Worm (Caenorhabditis elegans) whole organism, L1 larva: ENCODE measurements around the gene C15H9.2.

Source experiments
- C04F5.9 ChIP-seq: sonication (generic microtip); optimal IDR thresholded peaks from 2 replicates; lab custom pipeline; 2016; ENCODE audit warnings: missing genetic modification characterization, missing compliant biosample characterization
- Y116A8C.19 ChIP-seq: sonication (generic microtip); optimal IDR thresholded peaks from 2 replicates; lab custom pipeline; 2016; ENCODE audit warnings: missing compliant biosample characterization, missing genetic modification characterization, borderline replicate concordance
- aha-1 ChIP-seq: fragments of 150-350 bp; optimal IDR thresholded peaks from 2 replicates; lab custom pipeline; 2014; ENCODE audit warnings: missing biosample characterization, missing genetic modification characterization
- aly-2 ChIP-seq: fragments of 150-350 bp; optimal IDR thresholded peaks from 2 replicates; lab custom pipeline; 2014; ENCODE audit warnings: missing biosample characterization, missing genetic modification characterization
- blmp-1 ChIP-seq: fragments of 150-350 bp; optimal IDR thresholded peaks from 2 replicates; lab custom pipeline; 2014; ENCODE audit warnings: missing biosample characterization, missing genetic modification characterization
- ceh-63 ChIP-seq: fragments of 200-800 bp; sonication (Bioruptor generic); optimal IDR thresholded peaks from 2 replicates; lab custom pipeline; 2018; ENCODE audit warnings: mild to moderate bottlenecking, missing genetic modification characterization, missing compliant biosample characterization
- ceh-8 ChIP-seq: fragments of 200-800 bp; sonication (Bioruptor generic); optimal IDR thresholded peaks from 2 replicates; lab custom pipeline; 2018; ENCODE audit warnings: mild to moderate bottlenecking, missing genetic modification characterization, moderate library complexity, missing compliant biosample characterization
- ceh-82 ChIP-seq, 3 experiments: fragments of 150-350 bp in 1 of 3; sonication (generic microtip) in 2 of 3; optimal IDR thresholded peaks; 2 replicates each; lab custom pipeline; 2014 to 2017; ENCODE audit warnings: missing biosample characterization in 3 of 3, missing genetic modification characterization in 3 of 3
- ceh-88 ChIP-seq: fragments of 200-800 bp; sonication (Bioruptor generic); IDR thresholded peaks from 2 replicates; pipeline ENCODE4 v1.3.6; 2022; ENCODE audit warnings: missing genetic modification characterization, missing compliant biosample characterization
- dpl-1 ChIP-seq, 3 experiments: fragments of 150-350 bp in 2 of 3; sonication (generic microtip) in 1 of 3; optimal IDR thresholded peaks; 2 replicates each; lab custom pipeline; 2014 to 2017; ENCODE audit warnings: missing biosample characterization in 3 of 3, missing genetic modification characterization in 3 of 3, missing genetic modification reagents in 3 of 3
- efl-1 ChIP-seq, 4 experiments: fragments of 150-350 bp; optimal IDR thresholded peaks in 3 of 4; peaks in 1 of 4; 1 replicate in 1 of 4; 2 replicates in 3 of 4; lab custom pipeline; 2014; ENCODE audit warnings: missing biosample characterization in 2 of 4, missing genetic modification characterization in 2 of 4, missing genetic modification reagents in 2 of 4
- elt-2 ChIP-seq: sonication (generic microtip); optimal IDR thresholded peaks from 2 replicates; lab custom pipeline; 2016; ENCODE audit warnings: missing genetic modification characterization, mild to moderate bottlenecking, inconsistent platforms, missing compliant biosample characterization, missing genetic modification reagents
- elt-3 ChIP-seq, 6 experiments: fragments of 150-350 bp in 1 of 6; sonication (generic microtip); optimal IDR thresholded peaks; 2 replicates each; lab custom pipeline; 2017 to 2018; ENCODE audit warnings: missing biosample characterization in 6 of 6, missing genetic modification characterization in 6 of 6, inconsistent platforms in 1 of 6
- ets-5 ChIP-seq: fragments of 200-800 bp; sonication (Bioruptor generic); IDR thresholded peaks from 2 replicates; pipeline ENCODE4 v1.3.6; 2022; ENCODE audit warnings: missing genetic modification characterization, missing compliant biosample characterization
- fkh-10 ChIP-seq: sonication (generic microtip); optimal IDR thresholded peaks from 2 replicates; lab custom pipeline; 2017; ENCODE audit warnings: missing biosample characterization, missing genetic modification reagents, missing genetic modification characterization
- fkh-4 ChIP-seq: sonication (generic microtip); optimal IDR thresholded peaks from 2 replicates; lab custom pipeline; 2016; ENCODE audit warnings: missing compliant biosample characterization, missing genetic modification characterization, borderline replicate concordance
- fkh-8 ChIP-seq: sonication (generic microtip); optimal IDR thresholded peaks from 2 replicates; lab custom pipeline; 2016; ENCODE audit warnings: mild to moderate bottlenecking, missing genetic modification characterization, missing compliant biosample characterization
- fos-1 ChIP-seq: fragments of 150-350 bp; optimal IDR thresholded peaks from 2 replicates; lab custom pipeline; 2014; ENCODE audit warnings: missing biosample characterization, missing genetic modification characterization
- hlh-17 ChIP-seq: fragments of 200-800 bp; sonication (Bioruptor generic); optimal IDR thresholded peaks from 2 replicates; lab custom pipeline; 2018; ENCODE audit warnings: missing genetic modification characterization, mild to moderate bottlenecking, missing compliant biosample characterization, moderate library complexity, borderline replicate concordance
- hlh-4 ChIP-seq: sonication (generic microtip); optimal IDR thresholded peaks from 2 replicates; lab custom pipeline; 2016; ENCODE audit warnings: mild to moderate bottlenecking, missing genetic modification characterization, missing compliant biosample characterization
- isw-1 ChIP-seq: fragments of 200-800 bp; sonication (Bioruptor generic); IDR thresholded peaks from 2 replicates; pipeline ENCODE4 v1.3.6; 2022; ENCODE audit warnings: missing genetic modification characterization, missing compliant biosample characterization
- lin-13 ChIP-seq: fragments of 150-350 bp; optimal IDR thresholded peaks from 2 replicates; lab custom pipeline; 2014; ENCODE audit warnings: missing biosample characterization, missing genetic modification reagents, missing genetic modification characterization
- lin-15B ChIP-seq: fragments of 150-350 bp; sonication (generic microtip); optimal IDR thresholded peaks from 3 replicates; lab custom pipeline; 2014; ENCODE audit warnings: missing biosample characterization, missing genetic modification characterization
- lin-39 ChIP-seq: fragments of 150-350 bp; optimal IDR thresholded peaks from 2 replicates; lab custom pipeline; 2014; ENCODE audit warnings: missing biosample characterization, missing genetic modification reagents, missing genetic modification characterization
- lsy-2 ChIP-seq, 2 experiments: fragments of 150-350 bp; optimal IDR thresholded peaks; 2 replicates each; lab custom pipeline; 2014; ENCODE audit warnings: missing biosample characterization in 2 of 2, missing genetic modification characterization in 2 of 2
- mdl-1 ChIP-seq, 2 experiments: fragments of 150-350 bp; optimal IDR thresholded peaks; 2 replicates each; lab custom pipeline; 2014 to 2017; ENCODE audit warnings: missing biosample characterization in 2 of 2, missing genetic modification characterization in 2 of 2, inconsistent platforms in 1 of 2
- mef-2 ChIP-seq: fragments of 150-350 bp; optimal IDR thresholded peaks from 2 replicates; lab custom pipeline; 2014; ENCODE audit warnings: missing biosample characterization, missing genetic modification characterization
- mep-1 ChIP-seq: fragments of 150-350 bp; optimal IDR thresholded peaks from 2 replicates; lab custom pipeline; 2014; ENCODE audit warnings: missing biosample characterization, missing genetic modification characterization
- nhr-11 ChIP-seq: fragments of 150-350 bp; optimal IDR thresholded peaks from 2 replicates; lab custom pipeline; 2014; ENCODE audit warnings: missing biosample characterization, missing genetic modification characterization
- nhr-12 ChIP-seq: sonication (generic microtip); optimal IDR thresholded peaks from 2 replicates; lab custom pipeline; 2017; ENCODE audit warnings: missing biosample characterization, missing genetic modification characterization
- nhr-19 ChIP-seq: fragments of 200-800 bp; sonication (Bioruptor generic); conservative IDR thresholded peaks from 2 replicates; pipeline ENCODE4 v1.3.6; 2022; ENCODE audit warnings: missing genetic modification characterization, missing compliant biosample characterization
- nhr-20 ChIP-seq: sonication (generic microtip); optimal IDR thresholded peaks from 2 replicates; lab custom pipeline; 2016; ENCODE audit warnings: mild to moderate bottlenecking, missing genetic modification characterization, missing compliant biosample characterization
- nhr-28 ChIP-seq: fragments of 150-350 bp; optimal IDR thresholded peaks from 2 replicates; lab custom pipeline; 2014; ENCODE audit warnings: missing biosample characterization, missing genetic modification characterization
- nhr-71 ChIP-seq: sonication (generic microtip); optimal IDR thresholded peaks from 2 replicates; lab custom pipeline; 2016; ENCODE audit warnings: mild to moderate bottlenecking, missing genetic modification characterization, moderate library complexity, missing compliant biosample characterization
- nhr-90 ChIP-seq: sonication (generic microtip); optimal IDR thresholded peaks from 2 replicates; lab custom pipeline; 2016; ENCODE audit warnings: mild to moderate bottlenecking, missing genetic modification characterization, missing compliant biosample characterization; ENCODE audit not compliant: poor library complexity
- pag-3 ChIP-seq: sonication (generic microtip); optimal IDR thresholded peaks from 2 replicates; lab custom pipeline; 2017; ENCODE audit warnings: missing genetic modification characterization, mild to moderate bottlenecking, missing compliant biosample characterization, antibody characterized with exemption, borderline replicate concordance; ENCODE audit not compliant: insufficient read depth
- pqm-1 ChIP-seq: sonication (generic microtip); optimal IDR thresholded peaks from 3 replicates; lab custom pipeline; 2017; ENCODE audit warnings: missing biosample characterization, missing genetic modification characterization
- rnt-1 ChIP-seq: sonication (generic microtip); optimal IDR thresholded peaks from 2 replicates; lab custom pipeline; 2016; ENCODE audit warnings: mild to moderate bottlenecking, missing genetic modification characterization, moderate library complexity, missing compliant biosample characterization
- snpc-4 ChIP-seq: fragments of 150-350 bp; optimal IDR thresholded peaks from 2 replicates; lab custom pipeline; 2014; ENCODE audit warnings: missing biosample characterization, missing genetic modification characterization
- snu-23 ChIP-seq: sonication (generic microtip); optimal IDR thresholded peaks from 2 replicates; lab custom pipeline; 2016; ENCODE audit warnings: missing genetic modification characterization, missing compliant biosample characterization
- sup-37 ChIP-seq: fragments of 200-800 bp; sonication (Bioruptor generic); optimal IDR thresholded peaks from 2 replicates; lab custom pipeline; 2018; ENCODE audit warnings: mild to moderate bottlenecking, missing genetic modification characterization, missing compliant biosample characterization
- tbx-2 ChIP-seq: sonication (generic microtip); optimal IDR thresholded peaks from 2 replicates; lab custom pipeline; 2016; ENCODE audit warnings: missing genetic modification characterization, missing compliant biosample characterization
- unc-30 ChIP-seq: sonication (generic microtip); optimal IDR thresholded peaks from 2 replicates; lab custom pipeline; 2017; ENCODE audit warnings: missing biosample characterization, missing genetic modification characterization
- unc-62 ChIP-seq: fragments of 150-350 bp; optimal IDR thresholded peaks from 2 replicates; lab custom pipeline; 2014; ENCODE audit warnings: missing biosample characterization, missing genetic modification reagents, missing genetic modification characterization
- xbp-1 ChIP-seq: sonication (generic microtip); optimal IDR thresholded peaks from 2 replicates; lab custom pipeline; 2016; ENCODE audit warnings: missing genetic modification characterization, missing compliant biosample characterization
- ztf-11 ChIP-seq, 2 experiments: sonication (generic microtip); optimal IDR thresholded peaks; 2 replicates each; lab custom pipeline; 2016 to 2017; ENCODE audit warnings: missing genetic modification characterization in 2 of 2, missing biosample characterization in 1 of 2, missing compliant biosample characterization in 1 of 2

The C15H9.2 gene

DNA sequence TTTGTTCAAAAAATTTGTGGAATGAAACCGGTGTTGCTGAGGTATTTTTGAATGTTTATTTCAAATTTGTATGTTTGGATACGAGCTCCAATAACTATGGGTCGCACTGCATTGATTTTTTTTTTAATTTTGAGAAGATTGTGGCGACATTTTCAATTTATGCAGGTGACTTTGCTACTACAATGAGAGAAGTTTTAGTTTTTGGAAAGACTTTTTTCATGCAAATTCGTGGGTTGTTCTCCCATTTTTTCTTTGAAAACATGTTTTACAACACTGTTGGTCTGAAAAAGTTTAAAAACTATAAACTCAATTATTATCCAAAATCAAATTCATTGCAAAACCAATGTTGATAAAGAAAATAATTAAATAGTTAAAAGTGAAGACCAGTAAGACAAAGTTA is 29.6 kb upstream of the C15H9.2 start:
- TF ChIP-seq elt-2 (tag; lab: Kevin White, UChicago) (peak; percentile 27), sup-37 (no peak), C04F5.9 (tag; lab: Kevin White, UChicago) (no peak), aly-2 (tag; lab: Kevin White, UChicago) (peak; percentile 98), Y116A8C.19 (tag; lab: Kevin White, UChicago) (no peak), isw-1 (GFP tag; lab: Robert Waterston, UW) (no peak), mep-1 (no peak), hlh-17 (GFP tag; lab: Kevin White, UChicago) (no peak), blmp-1 (tag; lab: Kevin White, UChicago) (no peak), nhr-20 (tag; lab: Kevin White, UChicago) (no peak), unc-62 (GFP tag; lab: Kevin White, UChicago) (no peak), efl-1 (optimal IDR thresholded peaks at IDR 0.05; lab: Kevin White, UChicago) (no peak), efl-1 (GFP tag; optimal IDR thresholded peaks at IDR 0.05 in 1 of 2; lab: Kevin White, UChicago) (no peak), unc-30 (tag; lab: Kevin White, UChicago) (no peak), lin-13 (GFP tag; lab: Kevin White, UChicago) (no peak), elt-3 (tag; optimal IDR thresholded peaks at IDR 0.05; lab: Kevin White, UChicago) (no peak), fkh-10 (GFP tag; lab: Kevin White, UChicago) (no peak), ets-5 (GFP tag; lab: Robert Waterston, UW) (no peak), fkh-8 (tag; lab: Kevin White, UChicago) (no peak), mef-2 (no peak), xbp-1 (tag; lab: Kevin White, UChicago) (peak; percentile 25), nhr-71 (tag; lab: Kevin White, UChicago) (peak; percentile 43), nhr-90 (tag; lab: Kevin White, UChicago) (peak; percentile 3), nhr-28 (tag; lab: Kevin White, UChicago) (no peak), lin-39 (tag; lab: Kevin White, UChicago) (no peak)

DNA sequence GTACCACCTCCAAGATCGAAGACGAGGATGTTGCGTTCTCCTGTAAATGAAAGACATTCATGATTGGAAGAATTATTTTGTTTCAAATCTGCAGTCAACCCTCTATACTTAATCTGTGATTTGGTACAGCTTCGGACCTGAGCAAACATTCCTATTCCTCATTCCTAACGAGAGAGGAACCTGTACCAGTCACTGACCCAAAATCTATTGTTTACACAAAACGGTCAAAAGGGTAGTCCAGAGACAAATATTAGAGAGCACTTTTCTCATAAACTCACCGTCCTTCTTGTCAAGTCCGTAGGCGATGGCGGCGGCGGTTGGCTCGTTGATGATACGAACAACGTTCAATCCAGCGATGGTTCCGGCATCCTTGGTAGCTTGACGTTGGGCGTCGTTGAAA is 27.5 kb upstream of the C15H9.2 start:
- no peak for TF ChIP-seq fos-1 (tag; lab: Kevin White, UChicago)
- TF ChIP-seq nhr-71 (tag; lab: Kevin White, UChicago), result peak; percentile 16
- TF ChIP-seq, all 84 proteins: peak for 1

DNA sequence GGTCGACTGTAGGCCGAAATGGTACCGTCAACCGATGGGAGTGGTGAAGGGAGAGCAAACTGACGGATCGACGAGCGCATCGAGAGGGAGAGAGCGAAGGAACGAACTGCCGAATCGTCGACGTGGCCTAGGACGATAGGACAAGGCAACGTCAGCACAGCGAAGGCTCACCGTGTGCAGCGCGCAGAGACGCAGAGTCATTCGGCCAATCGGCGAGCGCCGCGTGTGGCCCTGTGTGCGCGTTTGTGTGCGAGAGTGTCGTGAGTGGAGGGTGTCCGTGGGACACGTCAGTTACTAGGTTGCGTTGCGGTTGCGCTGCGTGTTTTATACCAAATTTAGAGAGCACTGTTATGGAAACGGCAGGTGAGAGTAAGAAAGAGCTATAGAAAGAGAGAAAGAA is 26.4 kb upstream of the C15H9.2 start, which contains the start of gene hsp-3:
hsp-3 (minus strand) TSS at position 158 of the 400 bp plus-strand sequence.
- TF ChIP-seq ceh-63 (GFP tag; lab: Kevin White, UChicago), result no peak
- TF ChIP-seq hlh-4 (tag; lab: Kevin White, UChicago), result peak; percentile 11
- TF ChIP-seq snpc-4 (tag; lab: Kevin White, UChicago), result peak; percentile 76
- TF ChIP-seq lin-15B (tag; lab: Kevin White, UChicago), result peak; percentile 91
- TF ChIP-seq Y116A8C.19 (tag; lab: Kevin White, UChicago), result no peak
- peak in 1 of 2 experiments; percentile 98 for TF ChIP-seq mdl-1 (tag; optimal IDR thresholded peaks at IDR 0.05; lab: Kevin White, UChicago)
- peak in 1 of 2 experiments; percentile 93 for TF ChIP-seq ztf-11 (tag; optimal IDR thresholded peaks at IDR 0.05; lab: Kevin White, UChicago)
- TF ChIP-seq ceh-8 (GFP tag; lab: Kevin White, UChicago), result peak; percentile 88
- TF ChIP-seq lin-13 (GFP tag; lab: Kevin White, UChicago), result peak; percentile 98
- peak; percentile 2 for TF ChIP-seq pqm-1 (tag; lab: Kevin White, UChicago)
- peak; percentile 75 for TF ChIP-seq aha-1
- TF ChIP-seq rnt-1 (tag; lab: Kevin White, UChicago), result peak; percentile 95
- TF ChIP-seq efl-1 (optimal IDR thresholded peaks at IDR 0.05; lab: Kevin White, UChicago), result peak; percentile 84 to 92
- peak; percentile 84 to 97 for TF ChIP-seq efl-1 (GFP tag; optimal IDR thresholded peaks at IDR 0.05 in 1 of 2; lab: Kevin White, UChicago)
- TF ChIP-seq nhr-11 (tag; lab: Kevin White, UChicago), result peak; percentile 84
- peak; percentile 99 for TF ChIP-seq snu-23 (GFP tag; lab: Kevin White, UChicago)
- TF ChIP-seq nhr-90 (tag; lab: Kevin White, UChicago), result peak; percentile 98
- TF ChIP-seq unc-30 (tag; lab: Kevin White, UChicago), result no peak
- TF ChIP-seq fkh-4 (tag; lab: Kevin White, UChicago), result peak; percentile 11
- peak; percentile 67 to 80 (median 68) for TF ChIP-seq dpl-1 (GFP tag; optimal IDR thresholded peaks at IDR 0.05; lab: Kevin White, UChicago)
- peak; percentile 98 for TF ChIP-seq tbx-2 (tag; lab: Kevin White, UChicago)
- TF ChIP-seq fkh-10 (GFP tag; lab: Kevin White, UChicago), result peak; percentile 87
- TF ChIP-seq pag-3 (tag; lab: Kevin White, UChicago), result no peak
- TF ChIP-seq nhr-12 (tag; lab: Kevin White, UChicago), result no peak
- TF ChIP-seq ceh-88 (GFP tag; lab: Robert Waterston, UW), result peak; percentile 92
- TF ChIP-seq lsy-2 (tag; optimal IDR thresholded peaks at IDR 0.05; lab: Kevin White, UChicago), result peak; percentile 95 to 97
- TF ChIP-seq nhr-19 (GFP tag; lab: Robert Waterston, UW), result peak; percentile 97
- peak; percentile 99 for TF ChIP-seq nhr-71 (tag; lab: Kevin White, UChicago)
- peak; percentile 94 to 97 (median 95) for TF ChIP-seq ceh-82 (tag; optimal IDR thresholded peaks at IDR 0.05; lab: Kevin White, UChicago)
- TF ChIP-seq blmp-1 (tag; lab: Kevin White, UChicago), result peak; percentile 41
